Worm (Caenorhabditis elegans) whole organism, young adult: Measurements from ENCODE around the gene nphp-4.

Experiments used
- B0019.2 ChIP-seq: fragments of 200-800 bp; sonication (Bioruptor generic); conservative IDR thresholded peaks from 2 replicates; pipeline ENCODE4 v1.3.6; 2022; ENCODE audit warnings: missing genetic modification reagents, missing genetic modification characterization, missing compliant biosample characterization
- B0035.1 ChIP-seq: sonication (generic microtip); optimal IDR thresholded peaks from 2 replicates; lab custom pipeline; 2016; ENCODE audit warnings: missing genetic modification characterization, mild to moderate bottlenecking, missing compliant biosample characterization, missing genotype, missing genetic modification reagents
- B0336.3 ChIP-seq: fragments of 200-800 bp; sonication (Bioruptor generic); IDR thresholded peaks from 2 replicates; pipeline ENCODE4 v1.3.6; 2022; ENCODE audit warnings: missing genetic modification characterization, missing compliant biosample characterization
- C06A6.2 ChIP-seq: fragments of 200-800 bp; sonication (Bioruptor generic); conservative IDR thresholded peaks from 2 replicates; pipeline ENCODE4 v1.3.6; 2022; ENCODE audit warnings: missing genetic modification characterization, missing compliant biosample characterization
- F22D6.2 ChIP-seq: sonication (generic microtip); optimal IDR thresholded peaks from 2 replicates; lab custom pipeline; 2016; ENCODE audit warnings: mild to moderate bottlenecking, missing genetic modification characterization, missing compliant biosample characterization
- F57C9.4 ChIP-seq: sonication (generic microtip); optimal IDR thresholded peaks from 2 replicates; lab custom pipeline; 2017; ENCODE audit warnings: mild to moderate bottlenecking, missing genetic modification characterization, missing compliant biosample characterization
- T26A5.8 ChIP-seq: sonication (generic microtip); optimal IDR thresholded peaks from 2 replicates; lab custom pipeline; 2016; ENCODE audit warnings: missing genetic modification characterization, missing compliant biosample characterization
- ZK185.1 ChIP-seq: sonication (generic microtip); optimal IDR thresholded peaks from 2 replicates; lab custom pipeline; 2016; ENCODE audit warnings: mild to moderate bottlenecking, missing genetic modification characterization, missing compliant biosample characterization; ENCODE audit not compliant: poor library complexity, severe bottlenecking
- aptf-3 ChIP-seq: fragments of 200-800 bp; sonication (Bioruptor generic); IDR thresholded peaks from 2 replicates; pipeline ENCODE4 v1.3.6; 2022; ENCODE audit warnings: missing genetic modification characterization, missing compliant biosample characterization
- atf-7 ChIP-seq: sonication (generic microtip); optimal IDR thresholded peaks from 2 replicates; lab custom pipeline; 2017; ENCODE audit warnings: mild to moderate bottlenecking, missing genetic modification characterization, missing compliant biosample characterization
- cebp-1 ChIP-seq, 2 experiments: fragments of 200-800 bp in 1 of 2; sonication (Bioruptor generic) in 1 of 2; sonication (generic microtip) in 1 of 2; IDR thresholded peaks in 1 of 2; optimal IDR thresholded peaks in 1 of 2; 2 replicates each; pipeline versions ENCODE4 v1.3.6 to Lab custom; 2017 to 2022; ENCODE audit warnings: missing compliant biosample characterization in 2 of 2, missing genetic modification characterization in 2 of 2, mild to moderate bottlenecking in 1 of 2, missing genetic modification reagents in 1 of 2, moderate library complexity in 1 of 2
- ceh-58 ChIP-seq: fragments of 200-800 bp; sonication (Bioruptor generic); IDR thresholded peaks from 2 replicates; pipeline ENCODE4 v1.3.6; 2022; ENCODE audit warnings: missing genetic modification characterization, missing compliant biosample characterization
- ceh-79 ChIP-seq: sonication (generic microtip); optimal IDR thresholded peaks from 2 replicates; lab custom pipeline; 2017; ENCODE audit warnings: mild to moderate bottlenecking, missing genetic modification characterization, missing compliant biosample characterization
- chd-7 ChIP-seq: sonication (generic microtip); optimal IDR thresholded peaks from 2 replicates; lab custom pipeline; 2016; ENCODE audit warnings: mild to moderate bottlenecking, missing genetic modification characterization, moderate library complexity, missing compliant biosample characterization
- die-1 ChIP-seq: sonication (generic microtip); optimal IDR thresholded peaks from 2 replicates; lab custom pipeline; 2016; ENCODE audit warnings: missing genotype, mild to moderate bottlenecking, missing genetic modification characterization, missing compliant biosample characterization
- dpff-1 ChIP-seq: sonication (generic microtip); optimal IDR thresholded peaks from 2 replicates; lab custom pipeline; 2017; ENCODE audit warnings: mild to moderate bottlenecking, missing genetic modification characterization, missing compliant biosample characterization
- egl-44 ChIP-seq: fragments of 200-800 bp; sonication (Bioruptor generic); IDR thresholded peaks from 2 replicates; pipeline ENCODE4 v1.3.6; 2022; ENCODE audit warnings: missing genetic modification reagents, missing genetic modification characterization, missing compliant biosample characterization
- ekl-4 ChIP-seq: fragments of 200-800 bp; sonication (Bioruptor generic); IDR thresholded peaks from 2 replicates; pipeline ENCODE4 v1.3.6; 2022; ENCODE audit warnings: missing genetic modification reagents, missing genetic modification characterization, missing compliant biosample characterization
- ets-4 ChIP-seq: fragments of 200-800 bp; sonication (Bioruptor generic); optimal IDR thresholded peaks from 2 replicates; lab custom pipeline; 2018; ENCODE audit warnings: mild to moderate bottlenecking, missing genetic modification characterization, missing compliant biosample characterization
- lin-26 ChIP-seq: fragments of 200-800 bp; sonication (Bioruptor generic); IDR thresholded peaks from 2 replicates; pipeline ENCODE4 v1.3.6; 2022; ENCODE audit warnings: missing genetic modification reagents, missing genetic modification characterization, missing compliant biosample characterization
- lin-40 ChIP-seq: sonication (generic microtip); optimal IDR thresholded peaks from 2 replicates; lab custom pipeline; 2016; ENCODE audit warnings: missing genetic modification characterization, mild to moderate bottlenecking, missing compliant biosample characterization, missing genotype, missing genetic modification reagents
- lin-54 ChIP-seq: fragments of 200-800 bp; sonication (Bioruptor generic); optimal IDR thresholded peaks from 2 replicates; lab custom pipeline; 2018; ENCODE audit warnings: mild to moderate bottlenecking, missing genetic modification characterization, missing compliant biosample characterization
- lsl-1 ChIP-seq: fragments of 200-800 bp; sonication (Bioruptor generic); optimal IDR thresholded peaks from 2 replicates; lab custom pipeline; 2018; ENCODE audit warnings: mild to moderate bottlenecking, missing genetic modification characterization, moderate library complexity, missing compliant biosample characterization
- madf-8 ChIP-seq: fragments of 200-800 bp; sonication (Bioruptor generic); conservative IDR thresholded peaks from 2 replicates; pipeline ENCODE4 v1.3.6; 2022; ENCODE audit warnings: missing genetic modification reagents, missing genetic modification characterization, missing compliant biosample characterization
- mel-28 ChIP-seq: sonication (generic microtip); optimal IDR thresholded peaks from 2 replicates; lab custom pipeline; 2016; ENCODE audit warnings: borderline replicate concordance, mild to moderate bottlenecking, missing genetic modification characterization, missing compliant biosample characterization
- mxl-1 ChIP-seq: sonication (generic microtip); optimal IDR thresholded peaks from 2 replicates; lab custom pipeline; 2016; ENCODE audit warnings: missing genetic modification characterization, missing compliant biosample characterization
- nhr-80 ChIP-seq: sonication (generic microtip); optimal IDR thresholded peaks from 2 replicates; lab custom pipeline; 2016; ENCODE audit warnings: missing genetic modification characterization, missing compliant biosample characterization
- nhr-90 ChIP-seq: sonication (generic microtip); optimal IDR thresholded peaks from 2 replicates; lab custom pipeline; 2016; ENCODE audit warnings: missing genotype, mild to moderate bottlenecking, missing genetic modification characterization, missing compliant biosample characterization
- pha-4 ChIP-seq: fragments of 150-350 bp; sonication (generic microtip); optimal IDR thresholded peaks from 2 replicates; lab custom pipeline; 2014; ENCODE audit warnings: missing biosample characterization, missing genetic modification reagents, missing genetic modification characterization
- rec-8 ChIP-seq, 2 experiments: sonication (generic microtip); optimal IDR thresholded peaks; 2 replicates each; lab custom pipeline; 2016; ENCODE audit warnings: mild to moderate bottlenecking in 2 of 2, missing genetic modification characterization in 2 of 2, missing genetic modification reagents in 2 of 2, missing genotype in 2 of 2, missing biosample characterization in 1 of 2, missing compliant biosample characterization in 1 of 2, moderate library complexity in 1 of 2
- snpc-1.1 ChIP-seq: sonication (generic microtip); optimal IDR thresholded peaks from 2 replicates; lab custom pipeline; 2017; ENCODE audit warnings: missing genetic modification characterization, mild to moderate bottlenecking, missing compliant biosample characterization, antibody characterized with exemption, moderate library complexity, missing genotype, missing genetic modification reagents; ENCODE audit not compliant: insufficient read depth
- snpc-3.4 ChIP-seq: sonication (generic microtip); optimal IDR thresholded peaks from 2 replicates; lab custom pipeline; 2017; ENCODE audit warnings: missing genetic modification characterization, mild to moderate bottlenecking, missing compliant biosample characterization, antibody characterized with exemption, moderate library complexity, missing genotype, missing genetic modification reagents
- somi-1 ChIP-seq: fragments of 200-800 bp; sonication (Bioruptor generic); optimal IDR thresholded peaks from 2 replicates; lab custom pipeline; 2018; ENCODE audit warnings: mild to moderate bottlenecking, missing genetic modification characterization, missing compliant biosample characterization
- sptf-2 ChIP-seq: fragments of 200-800 bp; sonication (Bioruptor generic); optimal IDR thresholded peaks from 2 replicates; lab custom pipeline; 2018; ENCODE audit warnings: mild to moderate bottlenecking, missing genetic modification characterization, missing compliant biosample characterization
- tbp1 ChIP-seq: fragments of 200-800 bp; sonication (Bioruptor generic); optimal IDR thresholded peaks from 2 replicates; lab custom pipeline; 2018; ENCODE audit warnings: mild to moderate bottlenecking, missing genetic modification characterization, missing compliant biosample characterization
- tbx-9 ChIP-seq: sonication (generic microtip); optimal IDR thresholded peaks from 2 replicates; lab custom pipeline; 2016; ENCODE audit warnings: borderline replicate concordance, missing genetic modification characterization, inconsistent platforms, missing compliant biosample characterization
- unc-130 ChIP-seq: sonication (generic microtip); optimal IDR thresholded peaks from 2 replicates; lab custom pipeline; 2016; ENCODE audit warnings: missing genetic modification reagents, missing genetic modification characterization, missing compliant biosample characterization
- unc-62 ChIP-seq: fragments of 150-350 bp; optimal IDR thresholded peaks from 2 replicates; lab custom pipeline; 2014; ENCODE audit warnings: missing biosample characterization, missing genetic modification reagents, missing genetic modification characterization
- ztf-18 ChIP-seq: sonication (generic microtip); optimal IDR thresholded peaks from 2 replicates; lab custom pipeline; 2016; ENCODE audit warnings: missing genotype, mild to moderate bottlenecking, missing genetic modification characterization, missing compliant biosample characterization
- ztf-26 ChIP-seq: sonication (generic microtip); optimal IDR thresholded peaks from 2 replicates; lab custom pipeline; 2017; ENCODE audit warnings: missing genetic modification characterization, missing compliant biosample characterization
- ztf-6 ChIP-seq: fragments of 200-800 bp; sonication (Bioruptor generic); IDR thresholded peaks from 2 replicates; pipeline ENCODE4 v1.3.6; 2022; ENCODE audit warnings: missing genetic modification reagents, missing genetic modification characterization, missing compliant biosample characterization

nphp-4 gene

DNA sequence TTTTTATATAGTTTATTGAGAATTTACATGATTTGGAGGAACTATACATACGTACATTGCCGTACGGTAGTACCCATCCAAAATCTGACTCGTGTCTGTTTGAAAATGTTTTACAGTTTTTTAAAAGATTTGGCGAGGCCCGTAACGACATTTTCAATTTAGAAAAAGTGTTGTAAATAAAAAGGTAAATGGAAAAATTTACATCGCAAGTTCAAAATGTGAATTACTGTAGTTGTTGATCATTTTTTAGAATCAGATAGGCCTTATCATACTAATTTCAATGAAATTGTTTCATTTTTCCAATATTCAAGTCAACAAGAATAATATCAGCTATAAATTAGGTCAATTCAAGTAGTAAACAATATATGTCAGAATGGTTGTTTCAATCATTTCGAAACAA is 19.3 kb upstream of the nphp-4 start, which contains the start of gene R13H4.6:
Gene R13H4.6 (plus strand): TSS at position 301 of the 400 bp plus-strand sequence.
- TF ChIP-seq ceh-58 (GFP tag; lab: Robert Waterston, UW) (no peak), C06A6.2 (no peak), F22D6.2 (tag; lab: Kevin White, UChicago) (no peak), snpc-3.4 (tag; lab: Kevin White, UChicago) (no peak), aptf-3 (GFP tag; lab: Robert Waterston, UW) (no peak), ceh-79 (tag; lab: Kevin White, UChicago) (no peak), sptf-2 (GFP tag; lab: Kevin White, UChicago) (no peak), ets-4 (GFP tag; lab: Kevin White, UChicago) (no peak), pha-4 (tag; lab: Kevin White, UChicago) (no peak), tbx-9 (tag; lab: Kevin White, UChicago) (no peak), dpff-1 (tag; lab: Kevin White, UChicago) (no peak)
- TF ChIP-seq, all 124 proteins: peak for 0

ce11 chrV:11861880-11862544 is 18.5 kb upstream of the nphp-4 start:
- TF ChIP-seq ceh-58 (GFP tag; lab: Robert Waterston, UW): no peak
- no peak for TF ChIP-seq lin-26 (GFP tag; lab: Robert Waterston, UW)
- peak; percentile 44 for TF ChIP-seq unc-62 (GFP tag; lab: Kevin White, UChicago)
- no peak for TF ChIP-seq ztf-6 (GFP tag; lab: Robert Waterston, UW)
- peak; percentile 19 for TF ChIP-seq nhr-80 (tag; lab: Kevin White, UChicago)

- TF ChIP-seq aptf-3 (GFP tag; lab: Robert Waterston, UW): no peak
- no peak for TF ChIP-seq B0336.3
- no peak for TF ChIP-seq ets-4 (GFP tag; lab: Kevin White, UChicago)
- no peak for TF ChIP-seq tbp1 (GFP tag; lab: Kevin White, UChicago)
- no peak for TF ChIP-seq lin-54
- TF ChIP-seq rec-8 (tag; optimal IDR thresholded peaks at IDR 0.05; lab: Kevin White, UChicago): no peak
- TF ChIP-seq B0035.1 (tag; lab: Kevin White, UChicago): no peak
- no peak for TF ChIP-seq mel-28 (tag; lab: Kevin White, UChicago)
- no peak for TF ChIP-seq ZK185.1
- TF ChIP-seq lin-26 (GFP tag; lab: Robert Waterston, UW): no peak
- TF ChIP-seq snpc-1.1 (tag; lab: Kevin White, UChicago): no peak
- no peak for TF ChIP-seq B0019.2 (GFP tag; lab: Robert Waterston, UW)
- no peak for TF ChIP-seq unc-130
- TF ChIP-seq ekl-4 (GFP tag; lab: Robert Waterston, UW): no peak
- TF ChIP-seq C06A6.2: no peak
- TF ChIP-seq, all 124 proteins: peak for 0
Observed at ce11 chrV:11860375-11860774, 16.8 kb upstream of the nphp-4 start, which contains the start of gene R13H4.5. R13H4.5 (plus strand) TSS chrV:11860675.

DNA sequence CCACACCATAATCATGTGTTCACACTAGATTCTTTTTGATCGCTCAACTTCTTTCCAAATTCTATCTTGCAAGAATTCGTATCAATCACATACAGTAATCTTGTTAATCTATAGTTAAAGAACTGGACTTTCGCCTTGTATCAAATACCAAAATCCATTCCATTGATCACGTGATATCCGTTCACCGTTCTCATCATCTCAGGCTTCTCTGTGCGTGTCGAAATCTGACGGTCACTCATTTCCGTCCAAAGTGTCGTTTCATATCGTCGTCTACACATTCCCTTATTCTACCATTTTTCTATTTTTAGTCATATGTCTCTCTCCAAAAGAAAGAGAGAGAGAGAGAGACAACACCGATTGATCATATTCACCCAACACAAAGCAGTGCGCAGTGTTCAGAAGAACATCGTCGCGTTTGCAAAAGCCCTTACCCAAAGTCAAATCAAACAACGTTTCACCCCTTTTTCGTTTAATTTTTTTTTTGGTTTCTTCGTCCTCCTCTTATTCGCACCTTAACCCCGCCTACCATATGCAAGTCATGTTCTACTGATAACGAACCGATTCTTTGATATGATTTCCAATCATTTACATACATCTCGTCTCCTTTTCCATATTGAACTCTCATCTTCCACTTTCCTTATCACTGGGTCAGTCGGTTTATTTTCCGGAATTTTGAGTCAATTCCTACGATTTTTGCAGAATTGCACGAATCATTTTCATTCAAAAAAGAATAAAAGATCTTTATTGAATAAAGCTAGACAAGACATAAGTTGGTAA is 15.7 kb upstream of the nphp-4 start:
- TF ChIP-seq ztf-18 (tag; lab: Kevin White, UChicago) (no peak), ztf-26 (peak; percentile 65), nhr-90 (tag; lab: Kevin White, UChicago) (no peak), somi-1 (GFP tag; lab: Kevin White, UChicago) (peak; percentile 52), mxl-1 (no peak), chd-7 (tag; lab: Kevin White, UChicago) (peak; percentile 7), die-1 (tag; lab: Kevin White, UChicago) (peak; percentile 33), cebp-1 (GFP tag; IDR thresholded peaks at IDR 0.05; lab: Robert Waterston, UW) (no peak), cebp-1 (tag; optimal IDR thresholded peaks at IDR 0.05; lab: Kevin White, UChicago) (peak; percentile 45), pha-4 (tag; lab: Kevin White, UChicago) (no peak), atf-7 (tag; lab: Kevin White, UChicago) (no peak), T26A5.8 (tag; lab: Kevin White, UChicago) (no peak), madf-8 (GFP tag; lab: Robert Waterston, UW) (no peak), egl-44 (no peak), lin-40 (tag; lab: Kevin White, UChicago) (peak; percentile 47), lsl-1 (GFP tag; lab: Kevin White, UChicago) (no peak), ets-4 (GFP tag; lab: Kevin White, UChicago) (peak; percentile 5), F57C9.4 (no peak)
